Fruit fly (Drosophila melanogaster): ENCODE data around the gene Roc1a.

Roc1a gene

dm6 chrX:599727-600126 lies 47.4 kb upstream of the Roc1a start (continued):
- TF ChIP-seq crol (GFP tag; IDR thresholded peaks at IDR 0.05) (peak; percentile 90), CG17612 (GFP tag; IDR thresholded peaks at IDR 0.05) (no peak), GATAe (GFP tag; conservative IDR thresholded peaks at IDR 0.05) (peak; percentile 81), CG14050 (GFP tag; IDR thresholded peaks at IDR 0.05) (no peak), sna (GFP tag; IDR thresholded peaks at IDR 0.05; ENCODE audit: partially characterized antibody) (no peak), btn (GFP tag; optimal IDR thresholded peaks at IDR 0.05) (no peak), CG10543 (GFP tag; optimal IDR thresholded peaks at IDR 0.05) (peak; percentile 75), CG4730 (GFP tag; IDR thresholded peaks at IDR 0.05) (no peak), ap (GFP tag; IDR thresholded peaks at IDR 0.05) (no peak), cwo (GFP tag; optimal IDR thresholded peaks at IDR 0.05) (no peak), Hr78 (GFP tag; optimal IDR thresholded peaks at IDR 0.05) (peak in 1 of 2 experiments; percentile 18), sug (tag; optimal IDR thresholded peaks at IDR 0.05) (peak; percentile 83), Deaf1 (tag; optimal IDR thresholded peaks at IDR 0.05) (peak; percentile 81), Doc3 (GFP tag; IDR thresholded peaks at IDR 0.05; ENCODE audit: partially characterized antibody) (no peak), CG31365 (tag; optimal IDR thresholded peaks at IDR 0.05) (no peak), CG9437 (GFP tag; optimal IDR thresholded peaks at IDR 0.05) (no peak), CG11696 (GFP tag; IDR thresholded peaks at IDR 0.05) (no peak), unc-4 (GFP tag; IDR thresholded peaks at IDR 0.05; ENCODE audit: partially characterized antibody) (no peak), CG7987 (GFP tag; optimal IDR thresholded peaks at IDR 0.05) (peak; percentile 84), Sin3A (optimal IDR thresholded peaks at IDR 0.05) (no peak), Med (GFP tag) (peak; percentile 79), CG7745 (tag; optimal IDR thresholded peaks at IDR 0.05) (no peak), CG9932 (GFP tag; IDR thresholded peaks at IDR 0.05) (no peak), mirr (GFP tag; optimal IDR thresholded peaks at IDR 0.05) (peak; percentile 93), CG12769 (tag; optimal IDR thresholded peaks at IDR 0.05) (no peak), Fer1 (GFP tag; optimal IDR thresholded peaks at IDR 0.05) (no peak), CG32772 (GFP tag; IDR thresholded peaks at IDR 0.05) (no peak), CG42726 (GFP tag; IDR thresholded peaks at IDR 0.05; ENCODE audit: partially characterized antibody) (no peak), ash1 (GFP tag; optimal IDR thresholded peaks at IDR 0.05) (no peak), Hey (tag; optimal IDR thresholded peaks at IDR 0.05) (peak; percentile 76), grn (GFP tag; optimal IDR thresholded peaks at IDR 0.05) (peak; percentile 95), NfI (GFP tag; optimal IDR thresholded peaks at IDR 0.05) (no peak), D19B (GFP tag; optimal IDR thresholded peaks at IDR 0.05) (no peak), Ets97D (GFP tag; optimal IDR thresholded peaks at IDR 0.05) (no peak), Neu2 (GFP tag; optimal IDR thresholded peaks at IDR 0.05; ENCODE audit: borderline replicate concordance) (no peak), Ets65A (GFP tag) (peak; percentile 37), fd96Cb (tag; optimal IDR thresholded peaks at IDR 0.05) (no peak), ken (GFP tag; IDR thresholded peaks at IDR 0.05) (no peak), YL-1 (GFP tag; optimal IDR thresholded peaks at IDR 0.05) (no peak), fru (optimal IDR thresholded peaks at IDR 0.05) (no peak), CG11695 (GFP tag; IDR thresholded peaks at IDR 0.05) (no peak), CG12219 (GFP tag; optimal IDR thresholded peaks at IDR 0.05) (no peak), sd (tag; optimal IDR thresholded peaks at IDR 0.05) (peak; percentile 9), vfl (GFP tag; optimal IDR thresholded peaks at IDR 0.05) (no peak), cas (GFP tag; IDR thresholded peaks at IDR 0.05) (no peak), Trl (optimal IDR thresholded peaks at IDR 0.05) (no peak), Trl (GFP tag; optimal IDR thresholded peaks at IDR 0.05) (no peak), CG8944 (GFP tag; optimal IDR thresholded peaks at IDR 0.05) (no peak), HmgZ (tag; optimal IDR thresholded peaks at IDR 0.05) (peak; percentile 43), unpg (GFP tag; optimal IDR thresholded peaks at IDR 0.05) (no peak), HLH3B (GFP tag; IDR thresholded peaks at IDR 0.05) (no peak), CG9609 (GFP tag; optimal IDR thresholded peaks at IDR 0.05) (no peak), twi (tag; optimal IDR thresholded peaks at IDR 0.05) (no peak)
